Fruit fly (Drosophila melanogaster): Measurements from ENCODE around the gene ush.
A peak's percentile ranks its signal among the peaks of the same experiment; 100 is the strongest.

Gene ush

dm6 chr2L:522752-523151, 46.7 kb downstream of the ush start (continued):
- TF ChIP-seq CG7987 (GFP tag; optimal IDR thresholded peaks at IDR 0.05), result no peak
- TF ChIP-seq CG6813 (GFP tag; optimal IDR thresholded peaks at IDR 0.05), result peak; percentile 52
- no peak for TF ChIP-seq Myb (GFP tag; optimal IDR thresholded peaks at IDR 0.05)
- no peak for TF ChIP-seq ERR (GFP tag; optimal IDR thresholded peaks at IDR 0.05)
- no peak for TF ChIP-seq CG14965 (GFP tag; optimal IDR thresholded peaks at IDR 0.05; ENCODE audit: borderline replicate concordance)
- no peak for TF ChIP-seq Lpt (GFP tag; optimal IDR thresholded peaks at IDR 0.05)
- TF ChIP-seq Poxn (GFP tag; IDR thresholded peaks at IDR 0.05), result no peak
- no peak for TF ChIP-seq pan (optimal IDR thresholded peaks at IDR 0.05)
- TF ChIP-seq pan (GFP tag; optimal IDR thresholded peaks at IDR 0.05 in 1 of 2, IDR thresholded peaks at IDR 0.05 in 1 of 2), result peak in 1 of 2 experiments; percentile 72
- TF ChIP-seq CG17361 (GFP tag; IDR thresholded peaks at IDR 0.05), result peak; percentile 48; the same call in 2 of the 3 replicates
- TF ChIP-seq Usf (GFP tag; optimal IDR thresholded peaks at IDR 0.05), result peak; percentile 30
- TF ChIP-seq grau (tag; optimal IDR thresholded peaks at IDR 0.05), result peak; percentile 29
- TF ChIP-seq dimm (GFP tag; IDR thresholded peaks at IDR 0.05), result no peak
- TF ChIP-seq hth (optimal IDR thresholded peaks at IDR 0.05), result no peak
- TF ChIP-seq nom (GFP tag; optimal IDR thresholded peaks at IDR 0.05), result no peak
- peak; percentile 53 for TF ChIP-seq CoRest (tag; optimal IDR thresholded peaks at IDR 0.05)
- TF ChIP-seq CG43689 (GFP tag; IDR thresholded peaks at IDR 0.05), result no peak
- no peak for TF ChIP-seq btn (GFP tag; optimal IDR thresholded peaks at IDR 0.05)
- TF ChIP-seq CG3726 (GFP tag; IDR thresholded peaks at IDR 0.05), result peak; percentile 42; the same call in 1 of the 3 replicates
- TF ChIP-seq PHDP (tag; optimal IDR thresholded peaks at IDR 0.05), result peak; percentile 50
- TF ChIP-seq CG7745 (tag; optimal IDR thresholded peaks at IDR 0.05), result no peak
- no peak for TF ChIP-seq cato (GFP tag; optimal IDR thresholded peaks at IDR 0.05; ENCODE audit: borderline replicate concordance)
- peak; percentile 62 for TF ChIP-seq CG10209 (GFP tag; optimal IDR thresholded peaks at IDR 0.05)
- TF ChIP-seq Ssrp (tag; optimal IDR thresholded peaks at IDR 0.05), result peak; percentile 65
- no peak for TF ChIP-seq kah (GFP tag; optimal IDR thresholded peaks at IDR 0.05)
- TF ChIP-seq CG32772 (GFP tag; IDR thresholded peaks at IDR 0.05), result peak; percentile 48; the same call in 1 of the 2 replicates
- no peak for TF ChIP-seq h (optimal IDR thresholded peaks at IDR 0.05)
- TF ChIP-seq odd (GFP tag; optimal IDR thresholded peaks at IDR 0.05), result no peak
- peak; percentile 16 for TF ChIP-seq Med (GFP tag)
- TF ChIP-seq CG12104 (GFP tag; optimal IDR thresholded peaks at IDR 0.05), result peak; percentile 14
- TF ChIP-seq tx (GFP tag; optimal IDR thresholded peaks at IDR 0.05), result no peak
- TF ChIP-seq CG7786 (GFP tag; optimal IDR thresholded peaks at IDR 0.05), result no peak
- no peak for TF ChIP-seq ftz-f1 (GFP tag; optimal IDR thresholded peaks at IDR 0.05)
- TF ChIP-seq Asciz (GFP tag; optimal IDR thresholded peaks at IDR 0.05), result peak; percentile 64
- TF ChIP-seq CG7357 (GFP tag; IDR thresholded peaks at IDR 0.05), result 0 out of 3 replicates have a peak, but pooled peaks have one; percentile 12
- TF ChIP-seq CrebB (tag; optimal IDR thresholded peaks at IDR 0.05), result no peak
- no peak for TF ChIP-seq Dip2 (GFP tag; IDR thresholded peaks at IDR 0.05)
- no peak for TF ChIP-seq CG30020 (tag; optimal IDR thresholded peaks at IDR 0.05)
- TF ChIP-seq CG12391 (tag; optimal IDR thresholded peaks at IDR 0.05), result peak; percentile 58
- peak; percentile 33 for TF ChIP-seq Vsx1 (GFP tag; optimal IDR thresholded peaks at IDR 0.05)
- peak; percentile 31 for TF ChIP-seq CG18476 (GFP tag; optimal IDR thresholded peaks at IDR 0.05)
- peak; percentile 72 for TF ChIP-seq CG10979 (tag; optimal IDR thresholded peaks at IDR 0.05)
- TF ChIP-seq CG17829 (tag; optimal IDR thresholded peaks at IDR 0.05), result peak; percentile 37
- no peak for TF ChIP-seq CG8281 (tag; optimal IDR thresholded peaks at IDR 0.05)
- TF ChIP-seq D (optimal IDR thresholded peaks at IDR 0.05), result no peak
- peak; percentile 66 for TF ChIP-seq D (GFP tag; optimal IDR thresholded peaks at IDR 0.05)
- TF ChIP-seq CG4617 (GFP tag; optimal IDR thresholded peaks at IDR 0.05; ENCODE audit: borderline replicate concordance), result no peak
- no peak for TF ChIP-seq nau (GFP tag; optimal IDR thresholded peaks at IDR 0.05)
- no peak for TF ChIP-seq CG5180 (GFP tag; optimal IDR thresholded peaks at IDR 0.05)
- 0 out of 2 replicates have a peak, but pooled peaks have one; percentile 31 for TF ChIP-seq CG9215 (GFP tag; IDR thresholded peaks at IDR 0.05)
- TF ChIP-seq CG15269 (tag; optimal IDR thresholded peaks at IDR 0.05), result peak; percentile 12
- no peak for TF ChIP-seq eyg (GFP tag; optimal IDR thresholded peaks at IDR 0.05)

Data from whole organism, embryonic.